Worm (Caenorhabditis elegans): ENCODE measurements around the gene idpb-1.

ce11 chrII:5105020-5105419, 3.2 kb downstream of the idpb-1 start:
- no peak for TF ChIP-seq nhr-11 (tag; optimal IDR thresholded peaks at IDR 0.05)
- TF ChIP-seq pqm-1 (tag; optimal IDR thresholded peaks at IDR 0.05), result no peak
- no peak for TF ChIP-seq fos-1 (tag; optimal IDR thresholded peaks at IDR 0.05)

All from whole organism, L3 larva.